Worm (Caenorhabditis elegans) whole organism, young adult: ENCODE results near the gene nhr-243.

Source experiments
- B0261.1 ChIP-seq: sonication (generic microtip); optimal IDR thresholded peaks from 2 replicates; lab custom pipeline; 2016; ENCODE audit warnings: mild to moderate bottlenecking, missing genetic modification characterization, moderate library complexity, missing compliant biosample characterization
- F22D6.2 ChIP-seq: sonication (generic microtip); optimal IDR thresholded peaks from 2 replicates; lab custom pipeline; 2016; ENCODE audit warnings: mild to moderate bottlenecking, missing genetic modification characterization, missing compliant biosample characterization
- Y53G8AR.9 ChIP-seq: fragments of 200-800 bp; sonication (Bioruptor generic); conservative IDR thresholded peaks from 2 replicates; pipeline ENCODE4 v1.3.6; 2022; ENCODE audit warnings: missing genetic modification reagents, missing genetic modification characterization, missing compliant biosample characterization
- Y67H2A.10 ChIP-seq: fragments of 200-800 bp; sonication (Bioruptor generic); conservative IDR thresholded peaks from 2 replicates; pipeline ENCODE4 v1.3.6; 2022; ENCODE audit warnings: missing genetic modification reagents, missing genetic modification characterization, missing compliant biosample characterization
- ama-1 ChIP-seq, 3 experiments: fragments of 150-350 bp in 1 of 3; sonication (generic microtip) in 2 of 3; optimal IDR thresholded peaks; 2 replicates each; lab custom pipeline; 2014 to 2018; ENCODE audit warnings: missing biosample characterization in 2 of 3, missing genetic modification characterization in 2 of 3, missing genetic modification reagents in 2 of 3
- atf-7 ChIP-seq: sonication (generic microtip); optimal IDR thresholded peaks from 2 replicates; lab custom pipeline; 2017; ENCODE audit warnings: mild to moderate bottlenecking, missing genetic modification characterization, missing compliant biosample characterization
- dox-1 ChIP-seq: fragments of 200-800 bp; sonication (Bioruptor generic); IDR thresholded peaks from 2 replicates; pipeline ENCODE4 v1.3.6; 2022; ENCODE audit warnings: missing genetic modification reagents, missing genetic modification characterization, missing compliant biosample characterization
- hmg-20 ChIP-seq: fragments of 200-800 bp; sonication (Bioruptor generic); IDR thresholded peaks from 2 replicates; pipeline ENCODE4 v1.3.6; 2022; ENCODE audit warnings: missing genetic modification reagents, missing genetic modification characterization, missing compliant biosample characterization
- madf-8 ChIP-seq: fragments of 200-800 bp; sonication (Bioruptor generic); conservative IDR thresholded peaks from 2 replicates; pipeline ENCODE4 v1.3.6; 2022; ENCODE audit warnings: missing genetic modification reagents, missing genetic modification characterization, missing compliant biosample characterization
- mcd-1 ChIP-seq: fragments of 200-800 bp; sonication (Bioruptor generic); IDR thresholded peaks from 2 replicates; pipeline ENCODE4 v1.3.6; 2022; ENCODE audit warnings: missing genetic modification reagents, missing genetic modification characterization, missing compliant biosample characterization
- nfya-1 ChIP-seq: sonication (generic microtip); optimal IDR thresholded peaks from 2 replicates; lab custom pipeline; 2017; ENCODE audit warnings: antibody characterized with exemption, missing compliant biosample characterization, missing genetic modification characterization, borderline replicate concordance; ENCODE audit not compliant: insufficient read depth
- pha-4 ChIP-seq: fragments of 150-350 bp; sonication (generic microtip); optimal IDR thresholded peaks from 2 replicates; lab custom pipeline; 2014; ENCODE audit warnings: missing biosample characterization, missing genetic modification reagents, missing genetic modification characterization
- unc-62 ChIP-seq: fragments of 150-350 bp; optimal IDR thresholded peaks from 2 replicates; lab custom pipeline; 2014; ENCODE audit warnings: missing biosample characterization, missing genetic modification reagents, missing genetic modification characterization
- ztf-3 ChIP-seq: fragments of 200-800 bp; sonication (Bioruptor generic); optimal IDR thresholded peaks from 2 replicates; lab custom pipeline; 2018; ENCODE audit warnings: mild to moderate bottlenecking, missing genetic modification characterization, missing compliant biosample characterization

- TF ChIP-seq mcd-1 (no peak), hmg-20 (GFP tag; lab: Robert Waterston, UW) (no peak), ztf-3 (GFP tag; lab: Kevin White, UChicago) (no peak), madf-8 (GFP tag; lab: Robert Waterston, UW) (no peak), unc-62 (GFP tag; lab: Kevin White, UChicago) (no peak), ama-1 (optimal IDR thresholded peaks at IDR 0.05; lab: Kevin White, UChicago) (no peak), ama-1 (GFP tag; optimal IDR thresholded peaks at IDR 0.05; lab: Kevin White, UChicago) (no peak), Y67H2A.10 (no peak), nfya-1 (tag; lab: Kevin White, UChicago) (no peak), B0261.1 (tag; lab: Kevin White, UChicago) (no peak), Y53G8AR.9 (GFP tag; lab: Robert Waterston, UW) (no peak), F22D6.2 (tag; lab: Kevin White, UChicago) (no peak), atf-7 (no peak), pha-4 (tag; lab: Kevin White, UChicago) (no peak), dox-1 (GFP tag; lab: Robert Waterston, UW) (no peak)
These were observed 51.8 kb downstream of the nhr-243 start for ce11 chrV:18848578-18848977.
